Fruit fly (Drosophila melanogaster) whole organism, embryonic: ENCODE data around the gene CG44836.
A peak's percentile ranks its signal among the peaks of the same experiment; 100 is the strongest.

Source experiments
- Abd-B ChIP-seq: fragments of 200-800 bp; sonication (Bioruptor generic); optimal IDR thresholded peaks from 2 replicates; lab custom pipeline; 2018; ENCODE audit warnings: missing biosample characterization, mild to moderate bottlenecking, missing genetic modification characterization, moderate library complexity
- Atf3 ChIP-seq: fragments of 200-800 bp; sonication (Bioruptor generic); optimal IDR thresholded peaks from 3 replicates; lab custom pipeline; 2016; ENCODE audit warnings: missing biosample characterization, missing genetic modification characterization
- Bteb2 ChIP-seq: fragments of 200-800 bp; sonication (Bioruptor generic); optimal IDR thresholded peaks from 2 replicates; lab custom pipeline; 2016; ENCODE audit warnings: missing biosample characterization, missing genetic modification characterization
- CG1024 ChIP-seq: fragments of 200-800 bp; sonication (Bioruptor generic); IDR thresholded peaks from 2 replicates; pipeline ENCODE4 v1.3.6; 2022; ENCODE audit warnings: missing biosample characterization, missing genetic modification characterization
- CG10654 ChIP-seq: fragments of 200-800 bp; sonication (Bioruptor generic); optimal IDR thresholded peaks from 2 replicates; lab custom pipeline; 2016; ENCODE audit warnings: missing biosample characterization, missing genetic modification characterization
- CG10979 ChIP-seq: fragments of 200-800 bp; sonication (Bioruptor generic); optimal IDR thresholded peaks from 2 replicates; lab custom pipeline; 2018; ENCODE audit warnings: missing biosample characterization, mild to moderate bottlenecking, missing genetic modification characterization, moderate library complexity
- CG12104 ChIP-seq: fragments of 200-800 bp; sonication (Bioruptor generic); optimal IDR thresholded peaks from 3 replicates; lab custom pipeline; 2016; ENCODE audit warnings: missing biosample characterization, missing genetic modification characterization
- CG1233 ChIP-seq: fragments of 200-800 bp; sonication (Bioruptor generic); optimal IDR thresholded peaks from 4 replicates; lab custom pipeline; 2018; ENCODE audit warnings: missing biosample characterization, mild to moderate bottlenecking, missing genetic modification characterization
- CG12659 ChIP-seq: fragments of 200-800 bp; sonication (Bioruptor generic); optimal IDR thresholded peaks from 3 replicates; lab custom pipeline; 2017; ENCODE audit warnings: mild to moderate bottlenecking, missing biosample characterization, missing genetic modification reagents, missing genetic modification characterization
- CG14050 ChIP-seq: fragments of 200-800 bp; sonication (Bioruptor generic); IDR thresholded peaks from 3 replicates; pipeline ENCODE4 v1.3.6; 2022; ENCODE audit warnings: missing biosample characterization, missing genetic modification characterization
- CG17568 ChIP-seq: fragments of 200-800 bp; sonication (Bioruptor generic); optimal IDR thresholded peaks from 2 replicates; lab custom pipeline; 2018; ENCODE audit warnings: missing biosample characterization, mild to moderate bottlenecking, missing genetic modification characterization, moderate library complexity
- CG2202 ChIP-seq: fragments of 200-800 bp; sonication (Bioruptor generic); optimal IDR thresholded peaks from 2 replicates; lab custom pipeline; 2018; ENCODE audit warnings: missing biosample characterization, mild to moderate bottlenecking, missing genetic modification characterization
- CG2875 ChIP-seq: fragments of 200-800 bp; sonication (Bioruptor generic); optimal IDR thresholded peaks from 2 replicates; lab custom pipeline; 2017; ENCODE audit warnings: missing biosample characterization, mild to moderate bottlenecking, missing genetic modification characterization, missing genetic modification reagents
- CG31388 ChIP-seq: fragments of 200-800 bp; sonication (Bioruptor generic); optimal IDR thresholded peaks from 2 replicates; lab custom pipeline; 2016; ENCODE audit warnings: missing biosample characterization, missing genetic modification characterization
- CG32772 ChIP-seq: fragments of 200-800 bp; sonication (Bioruptor generic); IDR thresholded peaks from 2 replicates; pipeline ENCODE4 v1.3.6; 2022; ENCODE audit warnings: missing biosample characterization, missing genetic modification characterization
- CG33213 ChIP-seq: fragments of 200-800 bp; sonication (Bioruptor generic); optimal IDR thresholded peaks from 3 replicates; lab custom pipeline; 2016; ENCODE audit warnings: missing biosample characterization, missing genetic modification characterization
- CG33557 ChIP-seq: fragments of 200-800 bp; sonication (Bioruptor generic); optimal IDR thresholded peaks from 2 replicates; lab custom pipeline; 2019; ENCODE audit warnings: missing biosample characterization, mild to moderate bottlenecking, missing genetic modification characterization, moderate library complexity
- CG3726 ChIP-seq: fragments of 200-800 bp; sonication (Bioruptor generic); IDR thresholded peaks from 3 replicates; pipeline ENCODE4, ENCODE4 v1.3.6; 2022; ENCODE audit warnings: missing biosample characterization, missing genetic modification characterization
- CG3847 ChIP-seq: fragments of 200-800 bp; sonication (Bioruptor generic); IDR thresholded peaks from 2 replicates; pipeline ENCODE4 v1.3.6; 2022; ENCODE audit warnings: missing biosample characterization, missing genetic modification characterization
- CG42726 ChIP-seq: fragments of 200-800 bp; sonication (Bioruptor generic); IDR thresholded peaks from 2 replicates; pipeline ENCODE4 v1.3.6; 2022; ENCODE audit warnings: missing biosample characterization, missing genetic modification characterization; ENCODE audit not compliant: partially characterized antibody
- CG4617 ChIP-seq: fragments of 200-800 bp; sonication (Bioruptor generic); optimal IDR thresholded peaks from 3 replicates; lab custom pipeline; 2016; ENCODE audit warnings: missing biosample characterization, missing genetic modification characterization, borderline replicate concordance
- CG7357 ChIP-seq: fragments of 200-800 bp; sonication (Bioruptor generic); IDR thresholded peaks from 3 replicates; pipeline ENCODE4 v1.3.6; 2022; ENCODE audit warnings: missing biosample characterization, missing genetic modification characterization
- CG8290 ChIP-seq, 3 experiments: fragments of 200-800 bp; sonication (Bioruptor generic); optimal IDR thresholded peaks; 2 replicates each; lab custom pipeline; 2016 to 2019; ENCODE audit warnings: missing biosample characterization in 3 of 3, missing genetic modification characterization in 3 of 3, mild to moderate bottlenecking in 2 of 3, moderate library complexity in 1 of 3
- CG9817 ChIP-seq: fragments of 200-800 bp; sonication (Bioruptor generic); optimal IDR thresholded peaks from 2 replicates; lab custom pipeline; 2018; ENCODE audit warnings: missing biosample characterization, mild to moderate bottlenecking, missing genetic modification characterization, moderate library complexity
- CTCF ChIP-seq: fragments of 200-800 bp; sonication (Bioruptor generic); optimal IDR thresholded peaks from 2 replicates; lab custom pipeline; 2017; ENCODE audit warnings: missing biosample characterization, mild to moderate bottlenecking, missing genetic modification characterization, moderate library complexity
- D19A ChIP-seq: fragments of 200-800 bp; optimal IDR thresholded peaks from 3 replicates; lab custom pipeline; 2019; ENCODE audit warnings: missing biosample characterization, mild to moderate bottlenecking, missing genetic modification characterization, moderate library complexity
- Dek ChIP-seq: fragments of 200-800 bp; sonication (Bioruptor generic); optimal IDR thresholded peaks from 3 replicates; lab custom pipeline; 2019; ENCODE audit warnings: missing biosample characterization, mild to moderate bottlenecking, missing genetic modification characterization, moderate library complexity
- Dfd ChIP-seq, 2 experiments: fragments of >200 bp; optimal IDR thresholded peaks; 2 replicates each; lab custom pipeline; 2017; ENCODE audit warnings: missing biosample characterization in 2 of 2, missing genetic modification characterization in 2 of 2
- E2f2 ChIP-seq: fragments of 200-800 bp; sonication (Bioruptor generic); IDR thresholded peaks from 2 replicates; pipeline ENCODE4 v1.3.6; 2022; ENCODE audit warnings: missing biosample characterization, missing genetic modification characterization
- H2.0 ChIP-seq: fragments of 200-800 bp; sonication (Bioruptor generic); IDR thresholded peaks from 2 replicates; pipeline ENCODE4 v1.3.6; 2022; ENCODE audit warnings: missing biosample characterization, missing genetic modification characterization
- Hey ChIP-seq: fragments of 200-800 bp; sonication (Bioruptor generic); optimal IDR thresholded peaks from 3 replicates; lab custom pipeline; 2018; ENCODE audit warnings: missing biosample characterization, mild to moderate bottlenecking, missing genetic modification characterization
- HmgD ChIP-seq: fragments of 200-800 bp; sonication (Bioruptor generic); optimal IDR thresholded peaks from 3 replicates; lab custom pipeline; 2016; ENCODE audit warnings: missing biosample characterization, missing genetic modification characterization
- HmgZ ChIP-seq: fragments of 200-800 bp; sonication (Bioruptor generic); optimal IDR thresholded peaks from 2 replicates; lab custom pipeline; 2018; ENCODE audit warnings: missing biosample characterization, mild to moderate bottlenecking, missing genetic modification characterization
- Hmr ChIP-seq: fragments of 200-800 bp; sonication (Bioruptor generic); optimal IDR thresholded peaks from 3 replicates; lab custom pipeline; 2017; ENCODE audit warnings: mild to moderate bottlenecking, missing biosample characterization, missing genetic modification reagents, missing genetic modification characterization
- MBD-R2 ChIP-seq: fragments of 200-800 bp; sonication (Bioruptor generic); IDR thresholded peaks from 2 replicates; pipeline ENCODE4 v1.3.6; 2022; ENCODE audit warnings: missing biosample characterization, missing genetic modification characterization
- Med ChIP-seq: fragments of 200-800 bp; sonication (Bioruptor generic); peaks from one replicate; lab custom pipeline; 2016; ENCODE audit warnings: missing biosample characterization, missing genetic modification characterization, mild to moderate bottlenecking, inconsistent platforms, moderate library complexity
- Opbp ChIP-seq: fragments of 200-800 bp; sonication (Bioruptor generic); IDR thresholded peaks from 3 replicates; pipeline ENCODE4 v1.3.6; 2022; ENCODE audit warnings: missing biosample characterization, missing genetic modification characterization; ENCODE audit not compliant: partially characterized antibody
- Poxn ChIP-seq: fragments of 200-800 bp; sonication (Bioruptor generic); IDR thresholded peaks from 2 replicates; pipeline ENCODE4 v1.3.6; 2022; ENCODE audit warnings: missing biosample characterization, missing genetic modification characterization
- Six4 ChIP-seq: fragments of 200-800 bp; sonication (Bioruptor generic); optimal IDR thresholded peaks from 2 replicates; lab custom pipeline; 2016; ENCODE audit warnings: missing biosample characterization, missing genetic modification characterization
- ato ChIP-seq: fragments of 200-800 bp; sonication (Bioruptor generic); IDR thresholded peaks from 2 replicates; pipeline ENCODE4 v1.3.6; 2022; ENCODE audit warnings: missing biosample characterization, missing genetic modification characterization; ENCODE audit not compliant: partially characterized antibody
- bigmax ChIP-seq: fragments of 200-800 bp; sonication (Bioruptor generic); optimal IDR thresholded peaks from 2 replicates; lab custom pipeline; 2018; ENCODE audit warnings: missing biosample characterization, mild to moderate bottlenecking, missing genetic modification characterization
- dysf ChIP-seq: fragments of 200-800 bp; sonication (Bioruptor generic); IDR thresholded peaks from 3 replicates; pipeline ENCODE4 v1.3.6; 2022; ENCODE audit warnings: missing biosample characterization, missing genetic modification characterization
- h ChIP-seq: fragments of >200 bp; optimal IDR thresholded peaks from 2 replicates; lab custom pipeline; 2017
- inv ChIP-seq: fragments of 200-800 bp; sonication (Bioruptor generic); IDR thresholded peaks from 2 replicates; pipeline ENCODE4 v1.3.6; 2022; ENCODE audit warnings: missing biosample characterization, missing genetic modification characterization; ENCODE audit not compliant: partially characterized antibody
- lov ChIP-seq, 2 experiments: fragments of 200-800 bp in 1 of 2; fragments of >200 bp in 1 of 2; sonication (Bioruptor generic) in 1 of 2; IDR thresholded peaks in 1 of 2; optimal IDR thresholded peaks in 1 of 2; 2 replicates in 1 of 2; 3 replicates in 1 of 2; pipeline versions ENCODE4 v1.3.6 to Lab custom; 2017 to 2022; ENCODE audit warnings: missing biosample characterization in 1 of 2, missing genetic modification characterization in 1 of 2
- peb ChIP-seq: fragments of 200-800 bp; sonication (Bioruptor generic); IDR thresholded peaks from 2 replicates; pipeline ENCODE4 v1.3.6; 2022; ENCODE audit warnings: missing biosample characterization, missing genetic modification characterization
- pzg ChIP-seq: fragments of 200-800 bp; sonication (Bioruptor generic); optimal IDR thresholded peaks from 3 replicates; lab custom pipeline; 2018; ENCODE audit warnings: missing biosample characterization, mild to moderate bottlenecking, missing genetic modification characterization, moderate library complexity
- slbo ChIP-seq: fragments of 200-800 bp; sonication (Bioruptor generic); IDR thresholded peaks from 2 replicates; pipeline ENCODE4 v1.3.6; 2022; ENCODE audit warnings: missing biosample characterization, missing genetic modification characterization
- sug ChIP-seq: fragments of 200-800 bp; optimal IDR thresholded peaks from 2 replicates; lab custom pipeline; 2019; ENCODE audit warnings: missing biosample characterization, mild to moderate bottlenecking, missing genetic modification characterization, moderate library complexity
- unc-4 ChIP-seq: fragments of 200-800 bp; sonication (Bioruptor generic); IDR thresholded peaks from 2 replicates; pipeline ENCODE4 v1.3.6; 2022; ENCODE audit warnings: missing biosample characterization, missing genetic modification characterization; ENCODE audit not compliant: partially characterized antibody

The CG44836 gene

DNA sequence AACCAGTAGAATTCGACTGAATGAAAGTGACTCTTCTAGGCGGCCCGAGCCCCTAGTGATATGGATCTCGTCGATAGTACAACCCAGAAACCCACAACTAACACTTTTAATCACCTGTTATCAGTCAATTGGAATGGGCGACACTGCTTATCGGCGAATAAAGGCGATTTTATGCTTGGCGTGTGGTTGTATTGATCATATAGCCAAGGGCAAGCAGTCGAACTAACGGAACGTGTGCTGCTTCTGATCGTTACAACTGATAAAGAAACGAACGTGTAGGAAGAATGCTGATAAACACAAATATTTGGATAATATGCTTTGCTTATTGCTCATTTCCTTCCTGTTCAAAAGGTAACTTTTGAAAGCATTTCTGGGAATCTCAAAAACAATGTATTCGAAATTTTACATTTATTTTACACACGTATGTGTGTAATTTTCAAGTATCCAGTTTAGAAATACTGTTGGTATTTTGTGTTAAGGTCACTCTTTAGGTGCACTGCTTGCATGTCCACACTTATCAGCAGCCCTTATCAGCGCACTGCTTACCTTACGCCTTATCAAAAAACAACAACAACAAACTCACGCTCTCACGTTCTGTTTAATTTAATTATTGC is 18.8 kb downstream of the CG44836 start, which contains the start of gene Agpat4 (continued):
- peak; percentile 11 for TF ChIP-seq Abd-B (GFP tag; lab: Kevin White, UChicago)
- TF ChIP-seq H2.0 (GFP tag; lab: Robert Waterston, UW) = no peak
- TF ChIP-seq Med (GFP tag; lab: Kevin White, UChicago) = peak; percentile 2
- peak; percentile 35; the same call in 1 of the 3 replicates for TF ChIP-seq Opbp (GFP tag; lab: Robert Waterston, UW)
- TF ChIP-seq pzg = peak; percentile 67
- TF ChIP-seq CG3847 (GFP tag; lab: Robert Waterston, UW) = no peak
- TF ChIP-seq HmgZ = peak; percentile 52
- no peak for TF ChIP-seq CG10654
- TF ChIP-seq sug (tag; lab: Kevin White, UChicago) = peak; percentile 99
- TF ChIP-seq Dfd (GFP tag; optimal IDR thresholded peaks at IDR 0.05; lab: Kevin White, UChicago) = peak in 1 of 2 experiments; percentile 80
- no peak for TF ChIP-seq D19A (tag; lab: Kevin White, UChicago)
- TF ChIP-seq h (lab: Kevin White, UChicago) = no peak
- peak; percentile 68 for TF ChIP-seq CTCF (GFP tag; lab: Kevin White, UChicago)
- peak; percentile 28 for TF ChIP-seq Dek
- TF ChIP-seq dysf (GFP tag; lab: Robert Waterston, UW) = no peak
- TF ChIP-seq CG32772 = no peak
- no peak for TF ChIP-seq Bteb2 (GFP tag; lab: Kevin White, UChicago)
- TF ChIP-seq CG1233 = no peak
- TF ChIP-seq peb (GFP tag; lab: Robert Waterston, UW) = no peak
- TF ChIP-seq Hmr (GFP tag; lab: Kevin White, UChicago) = peak; percentile 34
- peak; percentile 60 for TF ChIP-seq HmgD
- TF ChIP-seq CG42726 = peak; percentile 68; the same call in 1 of the 2 replicates
- peak; percentile 10 for TF ChIP-seq CG33213

DNA sequence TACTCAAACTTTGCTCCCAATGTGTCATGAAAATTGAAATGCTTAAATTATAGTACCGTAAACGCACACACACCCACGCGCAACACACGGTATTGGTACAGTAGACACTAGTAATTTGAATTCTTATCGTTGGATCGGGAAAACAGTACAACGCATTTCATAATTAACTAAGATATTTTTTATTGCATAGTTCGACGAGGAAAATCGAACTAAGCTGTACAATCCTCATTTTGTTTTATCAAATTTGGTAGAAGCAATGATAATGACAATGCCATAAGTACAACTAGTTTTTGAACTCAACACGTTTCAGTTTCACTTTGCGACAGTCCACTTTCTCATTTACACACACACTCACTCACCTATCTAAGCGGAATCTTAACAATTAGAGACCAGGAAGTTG is 19.3 kb downstream of the CG44836 start:
- TF ChIP-seq bigmax (GFP tag; lab: Kevin White, UChicago) (no peak), CG3726 (GFP tag; lab: Robert Waterston, UW) (no peak), CG4617 (GFP tag; lab: Kevin White, UChicago) (no peak), CG2875 (peak; percentile 19), Hey (tag; lab: Kevin White, UChicago) (no peak), E2f2 (GFP tag; lab: Robert Waterston, UW) (0 out of 2 replicates have a peak, but pooled peaks have one; percentile 28), Six4 (GFP tag; lab: Kevin White, UChicago) (peak; percentile 65), ato (GFP tag; lab: Robert Waterston, UW) (no peak), slbo (GFP tag; lab: Robert Waterston, UW) (peak; percentile 75), CG1024 (GFP tag; lab: Robert Waterston, UW) (no peak), CG10979 (tag; lab: Kevin White, UChicago) (peak; percentile 67), MBD-R2 (GFP tag; lab: Robert Waterston, UW) (peak; percentile 25; the same call in 1 of the 2 replicates), CG17568 (GFP tag; lab: Kevin White, UChicago) (peak; percentile 29), CG2202 (tag; lab: Kevin White, UChicago) (peak; percentile 28), CG9817 (tag; lab: Kevin White, UChicago) (peak; percentile 78), CG7357 (GFP tag; lab: Robert Waterston, UW) (no peak), CG12659 (GFP tag; lab: Kevin White, UChicago) (peak; percentile 62), unc-4 (GFP tag; lab: Robert Waterston, UW) (no peak), lov (optimal IDR thresholded peaks at IDR 0.05; lab: Kevin White, UChicago) (no peak), lov (GFP tag; IDR thresholded peaks at IDR 0.05; lab: Robert Waterston, UW) (no peak), CG12104 (GFP tag; lab: Kevin White, UChicago) (peak; percentile 53), CG33557 (GFP tag; lab: Kevin White, UChicago) (peak; percentile 61), inv (GFP tag; lab: Robert Waterston, UW) (no peak), CG31388 (GFP tag; lab: Kevin White, UChicago) (no peak), CG8290 (GFP tag; optimal IDR thresholded peaks at IDR 0.05; lab: Kevin White, UChicago) (no peak), CG8290 (tag; optimal IDR thresholded peaks at IDR 0.05; lab: Kevin White, UChicago) (peak in 1 of 2 experiments; percentile 73), Poxn (peak; percentile 29; the same call in 1 of the 2 replicates), Atf3 (GFP tag; lab: Kevin White, UChicago) (peak; percentile 41), CG14050 (no peak)
